Fruit fly (Drosophila melanogaster): ENCODE results near the gene Cyp6d5.
A peak's percentile ranks its signal among the peaks of the same experiment; 100 is the strongest.

The Cyp6d5 gene

DNA sequence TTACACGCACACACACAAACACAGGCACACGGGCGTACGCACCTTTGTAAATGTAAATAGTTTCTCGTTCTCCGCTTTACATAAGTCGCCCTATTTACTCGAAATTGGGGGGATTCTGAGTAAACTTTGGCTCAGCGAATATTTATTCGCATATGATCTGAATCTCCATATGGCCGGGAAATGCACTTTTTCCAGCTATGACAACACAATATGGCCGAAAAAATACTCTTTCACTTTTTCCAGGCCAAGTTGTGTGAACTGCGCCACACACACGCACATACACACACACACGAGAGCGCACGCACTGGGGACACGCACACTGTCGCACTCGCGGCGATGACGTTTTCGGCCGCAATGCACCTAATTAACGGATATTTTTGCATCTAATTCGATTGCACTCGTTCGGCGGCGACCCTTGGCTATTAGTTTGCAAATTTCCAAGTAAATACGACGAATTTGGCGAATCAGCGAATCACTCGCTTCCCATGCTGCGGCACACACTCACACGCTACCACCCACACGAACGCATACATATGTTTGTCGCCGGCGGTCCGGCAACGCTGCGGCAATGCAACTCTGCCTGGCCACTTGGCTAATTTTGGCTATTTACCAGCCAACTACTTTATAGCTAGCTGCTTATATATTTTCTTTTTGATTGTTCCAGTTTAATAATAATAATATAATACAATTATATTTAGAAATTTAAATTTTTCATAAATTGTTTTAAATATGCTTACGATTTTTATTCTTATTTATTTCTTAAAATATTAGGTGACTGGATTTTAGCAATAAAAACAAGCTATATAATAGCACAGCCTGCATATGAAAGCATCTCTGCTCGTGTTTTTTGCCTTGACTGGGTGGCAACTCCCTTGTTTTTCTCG is 2.7 kb downstream of the Cyp6d5 start, which contains the start of the genes rdx and CG3061 (continued):
- TF ChIP-seq CG13424 (tag; optimal IDR thresholded peaks at IDR 0.05) (peak; percentile 83), Nf-YC (tag; optimal IDR thresholded peaks at IDR 0.05) (peak; percentile 82), CG42726 (GFP tag; IDR thresholded peaks at IDR 0.05; ENCODE audit: partially characterized antibody) (no peak), chn (GFP tag; optimal IDR thresholded peaks at IDR 0.05) (no peak), Fer2 (tag; optimal IDR thresholded peaks at IDR 0.05) (peak; percentile 51), CG10979 (tag; optimal IDR thresholded peaks at IDR 0.05) (peak; percentile 36), cato (GFP tag; optimal IDR thresholded peaks at IDR 0.05; ENCODE audit: borderline replicate concordance) (peak; percentile 38), CG3281 (GFP tag; optimal IDR thresholded peaks at IDR 0.05) (peak; percentile 41), CG9727 (GFP tag; optimal IDR thresholded peaks at IDR 0.05) (peak; percentile 65), CG10267 (tag; optimal IDR thresholded peaks at IDR 0.05) (peak; percentile 66), CG7745 (tag; optimal IDR thresholded peaks at IDR 0.05) (no peak), Dfd (GFP tag; optimal IDR thresholded peaks at IDR 0.05) (no peak), CG4282 (GFP tag; optimal IDR thresholded peaks at IDR 0.05) (no peak), Vsx1 (GFP tag; optimal IDR thresholded peaks at IDR 0.05) (peak; percentile 13), CG34422 (GFP tag; IDR thresholded peaks at IDR 0.05) (peak; percentile 40; the same call in 2 of the 3 replicates), kni (GFP tag; optimal IDR thresholded peaks at IDR 0.05) (peak; percentile 78), Xbp1 (GFP tag; optimal IDR thresholded peaks at IDR 0.05) (peak; percentile 56), CG4730 (GFP tag; IDR thresholded peaks at IDR 0.05) (0 out of 2 replicates have a peak, but pooled peaks have one; percentile 21), CG14014 (GFP tag; IDR thresholded peaks at IDR 0.05) (peak; percentile 51; the same call in 1 of the 2 replicates), Eip74EF (GFP tag; optimal IDR thresholded peaks at IDR 0.05) (peak in 1 of 2 experiments; percentile 30), crp (GFP tag; optimal IDR thresholded peaks at IDR 0.05) (peak in 1 of 2 experiments; percentile 76), insv (GFP tag; optimal IDR thresholded peaks at IDR 0.05) (peak in 1 of 2 experiments; percentile 43), Pdp1 (GFP tag; optimal IDR thresholded peaks at IDR 0.05) (peak; percentile 24 to 89), pho (GFP tag; optimal IDR thresholded peaks at IDR 0.05) (no peak), CG3407 (GFP tag; optimal IDR thresholded peaks at IDR 0.05) (peak; percentile 32), CG9797 (GFP tag; optimal IDR thresholded peaks at IDR 0.05) (no peak), Adf1 (GFP tag; IDR thresholded peaks at IDR 0.05) (no peak), HLH3B (GFP tag; IDR thresholded peaks at IDR 0.05) (no peak), Gug (GFP tag; IDR thresholded peaks at IDR 0.05) (peak; percentile 54; the same call in 2 of the 4 replicates), tin (GFP tag; optimal IDR thresholded peaks at IDR 0.05) (peak; percentile 32), gem (tag; optimal IDR thresholded peaks at IDR 0.05) (peak; percentile 80), bowl (GFP tag; IDR thresholded peaks at IDR 0.05) (no peak), Ada2b (GFP tag; IDR thresholded peaks at IDR 0.05) (no peak), CG11504 (tag; optimal IDR thresholded peaks at IDR 0.05) (peak; percentile 74), CG11723 (GFP tag; optimal IDR thresholded peaks at IDR 0.05) (peak; percentile 23), YL-1 (GFP tag; optimal IDR thresholded peaks at IDR 0.05) (peak; percentile 60), Dll (GFP tag; IDR thresholded peaks at IDR 0.05; ENCODE audit: partially characterized antibody) (no peak), nmo (GFP tag; optimal IDR thresholded peaks at IDR 0.05) (peak; percentile 86), Bteb2 (GFP tag; optimal IDR thresholded peaks at IDR 0.05) (no peak), peb (GFP tag; IDR thresholded peaks at IDR 0.05) (0 out of 2 replicates have a peak, but pooled peaks have one; percentile 14), CG12071 (GFP tag; optimal IDR thresholded peaks at IDR 0.05) (no peak), CG16815 (GFP tag; optimal IDR thresholded peaks at IDR 0.05) (peak; percentile 58), Mad (GFP tag; optimal IDR thresholded peaks at IDR 0.05) (no peak), CG30020 (tag; optimal IDR thresholded peaks at IDR 0.05) (peak; percentile 79), CG6854 (GFP tag; optimal IDR thresholded peaks at IDR 0.05) (no peak), CG15514 (GFP tag; optimal IDR thresholded peaks at IDR 0.05) (peak; percentile 33), chm (GFP tag; IDR thresholded peaks at IDR 0.05) (no peak)

Data from whole organism, embryonic.